Worm (Caenorhabditis elegans): ENCODE data around the gene K08F8.15.

The K08F8.15 gene

DNA sequence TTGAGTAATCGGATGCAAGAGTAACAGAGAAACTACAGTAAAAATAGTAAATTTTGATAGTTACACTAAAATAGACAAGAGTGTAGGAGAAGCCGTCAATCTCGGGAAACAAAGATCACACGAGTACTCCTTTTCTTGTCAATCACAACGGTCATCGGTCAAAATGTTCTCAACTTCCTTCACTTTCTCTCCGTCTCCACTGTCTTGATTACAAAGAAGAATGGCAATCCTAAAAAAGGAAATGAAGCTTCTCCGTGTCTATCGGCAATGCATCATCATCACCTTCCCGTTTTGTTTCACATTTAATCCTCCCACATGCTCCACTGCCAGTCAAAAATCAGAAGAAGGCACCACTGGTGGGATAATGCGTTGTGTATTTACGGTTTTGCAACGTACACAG, 33.1 kb downstream of the K08F8.15 start:
- TF ChIP-seq Y55F3AM.14 (GFP tag; optimal IDR thresholded peaks at IDR 0.05) (no peak), ceh-82 (tag; optimal IDR thresholded peaks at IDR 0.05) (no peak), nhr-21 (tag; optimal IDR thresholded peaks at IDR 0.05) (no peak), dmd-4 (tag; optimal IDR thresholded peaks at IDR 0.05) (no peak), unc-62 (GFP tag; optimal IDR thresholded peaks at IDR 0.05) (peak; percentile 56), unc-55 (GFP tag; optimal IDR thresholded peaks at IDR 0.05) (peak; percentile 50)

DNA sequence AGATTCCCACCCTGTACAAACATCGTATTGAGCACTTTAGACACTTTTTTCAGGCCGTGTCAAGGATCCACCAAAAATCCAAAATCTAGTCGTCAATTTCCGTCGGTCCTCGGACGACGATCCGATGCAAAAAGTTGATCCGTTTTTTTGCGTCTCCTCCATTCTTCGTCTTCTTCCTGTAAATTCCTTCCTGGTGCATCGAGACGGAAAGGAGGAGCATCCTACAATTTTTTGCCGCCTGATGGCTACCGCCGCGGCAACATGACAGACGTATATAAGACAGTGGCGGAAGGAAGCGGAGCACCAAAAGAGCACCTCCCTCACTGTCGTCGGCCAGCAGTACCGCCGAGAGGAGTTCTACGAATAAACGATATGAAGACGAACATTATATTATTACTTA, 34.2 kb downstream of the K08F8.15 start, which contains the start of gene appg-2:
Gene appg-2 (plus strand): TSS at position 301 of the 400 bp plus-strand sequence.
- TF ChIP-seq nhr-237 (tag; optimal IDR thresholded peaks at IDR 0.05) = no peak
- no peak for TF ChIP-seq ztf-11 (tag; optimal IDR thresholded peaks at IDR 0.05)
- no peak for TF ChIP-seq ceh-82 (tag; optimal IDR thresholded peaks at IDR 0.05)
- TF ChIP-seq nhr-11 (tag; optimal IDR thresholded peaks at IDR 0.05) = no peak
- no peak for TF ChIP-seq elt-1 (tag; optimal IDR thresholded peaks at IDR 0.05)
- no peak for TF ChIP-seq nhr-129 (tag; optimal IDR thresholded peaks at IDR 0.05)
- no peak for TF ChIP-seq aly-2 (tag; optimal IDR thresholded peaks at IDR 0.05)
- TF ChIP-seq snpc-4 (tag; optimal IDR thresholded peaks at IDR 0.05) = no peak
- no peak for TF ChIP-seq unc-62 (GFP tag; optimal IDR thresholded peaks at IDR 0.05)
- no peak for TF ChIP-seq sma-9 (GFP tag; optimal IDR thresholded peaks at IDR 0.05)
- no peak for TF ChIP-seq sma-9 (tag; optimal IDR thresholded peaks at IDR 0.05)
- no peak for TF ChIP-seq nhr-6 (tag; optimal IDR thresholded peaks at IDR 0.05)
- TF ChIP-seq mdl-1 (tag; optimal IDR thresholded peaks at IDR 0.05) = no peak
- TF ChIP-seq nhr-21 (tag; optimal IDR thresholded peaks at IDR 0.05) = no peak

DNA sequence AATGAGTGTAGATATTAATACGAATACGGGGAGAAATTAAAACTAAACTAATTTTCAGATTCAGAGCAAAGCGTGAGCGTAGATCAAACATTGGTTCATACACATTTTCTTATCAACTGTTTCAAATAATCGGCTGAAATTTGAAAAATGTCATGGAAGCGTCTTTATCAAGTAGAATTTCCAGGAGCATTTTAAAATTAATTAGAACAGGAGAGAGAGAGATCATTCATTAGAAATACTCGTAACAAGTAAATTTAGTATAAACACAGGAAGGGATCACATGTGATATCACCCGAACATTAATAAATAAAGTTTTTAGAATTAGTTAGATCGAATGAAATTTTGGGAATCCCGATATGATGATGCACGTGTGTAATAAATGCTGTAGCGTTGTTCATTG, 40.3 kb downstream of the K08F8.15 start, which contains the start of gene pho-13:
Gene pho-13 (minus strand): TSS at position 101 of the 400 bp plus-strand sequence.
- TF ChIP-seq fos-1 (tag; optimal IDR thresholded peaks at IDR 0.05) = peak; percentile 23
- TF ChIP-seq mdl-1 (tag; optimal IDR thresholded peaks at IDR 0.05) = no peak

DNA sequence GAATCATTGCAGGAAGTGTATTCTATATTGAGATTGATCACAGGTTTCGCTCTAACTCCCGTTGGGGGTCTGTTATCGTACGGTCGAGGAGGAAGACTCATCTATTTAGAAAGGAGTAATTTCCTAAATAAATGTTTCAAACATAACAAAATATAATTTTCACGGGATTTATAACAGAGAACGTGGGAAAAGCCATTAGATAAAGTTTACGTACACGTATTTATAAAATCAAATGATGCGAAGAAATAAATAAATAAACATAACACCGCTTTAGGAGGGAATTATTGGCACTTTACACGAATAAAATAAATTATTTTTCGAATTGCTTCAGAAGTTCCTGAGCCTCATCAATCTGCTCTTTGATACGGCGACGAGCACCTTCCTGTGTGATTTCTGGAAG, 41.9 kb downstream of the K08F8.15 start, which contains the start of gene F07H5.10:
Gene F07H5.10 (minus strand): TSS at position 101 of the 400 bp plus-strand sequence.
- TF ChIP-seq ama-1 (optimal IDR thresholded peaks at IDR 0.05) (no peak), nhr-25 (tag; optimal IDR thresholded peaks at IDR 0.05) (no peak), unc-55 (GFP tag; optimal IDR thresholded peaks at IDR 0.05) (no peak), nhr-10 (tag; optimal IDR thresholded peaks at IDR 0.05) (no peak), unc-39 (tag; optimal IDR thresholded peaks at IDR 0.05) (no peak), lsy-2 (tag; optimal IDR thresholded peaks at IDR 0.05) (no peak), lin-39 (tag; optimal IDR thresholded peaks at IDR 0.05) (no peak), alr-1 (tag; optimal IDR thresholded peaks at IDR 0.05) (no peak), ceh-16 (tag; optimal IDR thresholded peaks at IDR 0.05) (no peak), nhr-11 (tag; optimal IDR thresholded peaks at IDR 0.05) (no peak), mbf-1 (tag; optimal IDR thresholded peaks at IDR 0.05) (no peak), blmp-1 (tag; optimal IDR thresholded peaks at IDR 0.05; ENCODE audit: insufficient read depth) (no peak), snpc-4 (tag; optimal IDR thresholded peaks at IDR 0.05) (no peak), elt-3 (tag; optimal IDR thresholded peaks at IDR 0.05) (no peak)

DNA sequence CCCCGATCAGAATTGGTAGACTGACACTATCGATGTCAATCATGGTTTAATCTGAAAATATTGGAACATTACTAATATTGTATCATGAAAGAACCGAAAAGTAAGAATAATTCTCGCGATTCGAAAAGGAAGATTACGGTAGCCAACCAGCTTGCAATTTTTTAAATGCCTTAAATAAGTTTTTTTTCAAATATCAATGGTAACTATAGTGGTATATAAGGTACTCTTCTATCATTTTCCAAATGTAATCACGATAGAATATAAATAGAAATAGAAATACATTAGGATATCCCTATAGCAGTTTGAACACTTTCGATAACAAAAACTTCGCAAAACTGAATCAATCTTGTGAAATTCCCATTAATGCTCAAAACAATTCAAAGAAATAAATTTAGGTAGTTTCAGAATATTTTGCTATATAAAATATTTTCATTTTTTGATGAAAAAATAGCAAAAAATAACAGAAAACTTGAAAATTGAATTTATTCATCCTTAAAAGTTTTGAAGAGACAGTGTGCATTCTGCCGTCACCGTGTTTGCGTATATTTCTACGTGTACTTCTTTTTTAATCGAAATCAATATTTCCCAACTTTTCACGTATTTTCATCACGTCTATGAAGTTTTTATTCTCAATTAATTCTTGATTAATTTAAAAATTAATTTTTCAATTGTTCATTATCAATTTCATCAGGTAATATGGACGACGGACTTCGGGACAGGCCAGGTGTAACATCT, 44.2 kb downstream of the K08F8.15 start, which contains the start of the genes F46C5.9 and rer-1:
Gene F46C5.9 (minus strand): TSS at position 51 of the 735 bp plus-strand sequence.
Gene rer-1 (plus strand): TSS at position 692 of the 735 bp plus-strand sequence.
- no peak for TF ChIP-seq R02D3.7 (tag; optimal IDR thresholded peaks at IDR 0.05)
- TF ChIP-seq lsy-2 (tag; optimal IDR thresholded peaks at IDR 0.05) = peak; percentile 5 to 73
- TF ChIP-seq nhr-25 (tag; optimal IDR thresholded peaks at IDR 0.05) = no peak
- no peak for TF ChIP-seq gmeb-1 (tag; optimal IDR thresholded peaks at IDR 0.05)
- TF ChIP-seq elt-1 (tag; optimal IDR thresholded peaks at IDR 0.05) = no peak
- no peak for TF ChIP-seq unc-62 (GFP tag; optimal IDR thresholded peaks at IDR 0.05)
- peak; percentile 17 for TF ChIP-seq fos-1 (tag; optimal IDR thresholded peaks at IDR 0.05)
- TF ChIP-seq crh-2 (tag; optimal IDR thresholded peaks at IDR 0.05) = peak; percentile 74
- TF ChIP-seq nhr-12 (tag; optimal IDR thresholded peaks at IDR 0.05) = no peak
- TF ChIP-seq lin-13 (GFP tag; optimal IDR thresholded peaks at IDR 0.05) = no peak
- TF ChIP-seq C34F6.9 (tag; optimal IDR thresholded peaks at IDR 0.05) = peak; percentile 69

Data from whole organism, L2 larva.